ENCODE assay signal across 1 fruit fly cellular context in the genomic region with DNA sequence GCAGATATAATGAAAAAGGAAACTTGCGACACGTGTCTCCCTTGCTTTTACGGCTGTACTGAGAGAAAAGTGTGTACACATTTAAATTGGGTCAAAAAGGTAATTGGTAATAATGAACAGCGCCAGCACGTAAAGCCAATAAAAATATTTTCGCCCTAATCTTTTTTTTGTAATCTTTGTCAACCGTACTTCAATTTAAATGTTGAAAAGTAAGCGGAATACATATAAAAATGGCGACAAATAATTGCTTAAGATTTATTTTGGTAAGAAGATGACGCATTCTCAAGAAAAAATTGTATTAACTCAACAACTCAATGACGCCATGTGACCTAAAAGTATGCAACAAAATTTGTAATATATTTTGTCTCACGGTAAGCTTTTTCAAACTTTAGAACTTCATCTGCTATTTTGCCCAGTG.
TF ChIP-seq lines count a peak whose summit lies in the region.

No protein-coding gene starts in this region.

TF ChIP-seq in whole organism, embryonic, 481 proteins besides CTCF, POLR2A, EP300 and RAD21 (continued from another document and continues in another):
- no peak for TF ChIP-seq pan (optimal IDR thresholded peaks at IDR 0.05; lab: Kevin White, UChicago)
- no peak for TF ChIP-seq pan (GFP tag; optimal IDR thresholded peaks at IDR 0.05 in 1 of 2, IDR thresholded peaks at IDR 0.05 in 1 of 2)
- peak; percentile 23; the same call in 1 of the 3 replicates for TF ChIP-seq dysf (GFP tag; IDR thresholded peaks at IDR 0.05; lab: Robert Waterston, UW)
- TF ChIP-seq nom (GFP tag; optimal IDR thresholded peaks at IDR 0.05; lab: Kevin White, UChicago) = no peak
- TF ChIP-seq Hr39 (optimal IDR thresholded peaks at IDR 0.05; lab: Kevin White, UChicago) = no peak
- no peak for TF ChIP-seq NC2α (GFP tag; optimal IDR thresholded peaks at IDR 0.05; lab: Kevin White, UChicago)
- no peak for TF ChIP-seq vnd (GFP tag; IDR thresholded peaks at IDR 0.05; lab: Robert Waterston, UW; ENCODE audit: partially characterized antibody)
- no peak for TF ChIP-seq Max (GFP tag; optimal IDR thresholded peaks at IDR 0.05; lab: Kevin White, UChicago)
- TF ChIP-seq zen2 (GFP tag; IDR thresholded peaks at IDR 0.05; lab: Robert Waterston, UW; ENCODE audit: partially characterized antibody) = no peak
- no peak for TF ChIP-seq hb (GFP tag; IDR thresholded peaks at IDR 0.05; lab: Robert Waterston, UW; ENCODE audit: partially characterized antibody)
- no peak for TF ChIP-seq trem (tag; optimal IDR thresholded peaks at IDR 0.05; lab: Kevin White, UChicago)
- TF ChIP-seq CG4707 (GFP tag; optimal IDR thresholded peaks at IDR 0.05; lab: Kevin White, UChicago) = no peak
- TF ChIP-seq CG9797 (GFP tag; optimal IDR thresholded peaks at IDR 0.05; lab: Kevin White, UChicago) = no peak
- peak; percentile 25 for TF ChIP-seq NfI (GFP tag; optimal IDR thresholded peaks at IDR 0.05; lab: Kevin White, UChicago)
- no peak for TF ChIP-seq nerfin-2 (GFP tag; IDR thresholded peaks at IDR 0.05; lab: Robert Waterston, UW; ENCODE audit: partially characterized antibody)
- no peak for TF ChIP-seq Six4 (GFP tag; optimal IDR thresholded peaks at IDR 0.05; lab: Kevin White, UChicago)
- TF ChIP-seq CG8388 (GFP tag; optimal IDR thresholded peaks at IDR 0.05; lab: Kevin White, UChicago) = no peak
- TF ChIP-seq Lim3 (GFP tag; IDR thresholded peaks at IDR 0.05; lab: Robert Waterston, UW) = no peak
- TF ChIP-seq dpn (GFP tag; optimal IDR thresholded peaks at IDR 0.05; lab: Kevin White, UChicago) = peak; percentile 15 to 37
- TF ChIP-seq gsb (GFP tag; IDR thresholded peaks at IDR 0.05; lab: Robert Waterston, UW) = no peak
- no peak for TF ChIP-seq nerfin-1 (tag; optimal IDR thresholded peaks at IDR 0.05; lab: Kevin White, UChicago)
- no peak for TF ChIP-seq CG4854 (GFP tag; optimal IDR thresholded peaks at IDR 0.05; lab: Kevin White, UChicago)
- TF ChIP-seq CG11093 (GFP tag; IDR thresholded peaks at IDR 0.05; lab: Robert Waterston, UW) = no peak
- TF ChIP-seq CG7372 (GFP tag; IDR thresholded peaks at IDR 0.05; lab: Robert Waterston, UW) = no peak
- TF ChIP-seq CG17829 (tag; optimal IDR thresholded peaks at IDR 0.05; lab: Kevin White, UChicago) = no peak
- TF ChIP-seq crc (GFP tag; optimal IDR thresholded peaks at IDR 0.05; lab: Kevin White, UChicago) = no peak
- peak; percentile 45 for TF ChIP-seq Fer1 (GFP tag; optimal IDR thresholded peaks at IDR 0.05; lab: Kevin White, UChicago)
- TF ChIP-seq CG17568 (GFP tag; optimal IDR thresholded peaks at IDR 0.05; lab: Kevin White, UChicago) = no peak
- TF ChIP-seq Sox100B (GFP tag; optimal IDR thresholded peaks at IDR 0.05; lab: Kevin White, UChicago) = peak; percentile 40
- TF ChIP-seq CG17385 (GFP tag; optimal IDR thresholded peaks at IDR 0.05; lab: Kevin White, UChicago) = peak; percentile 4
- peak; percentile 41 for TF ChIP-seq CG7786 (GFP tag; optimal IDR thresholded peaks at IDR 0.05; lab: Kevin White, UChicago)
- no peak for TF ChIP-seq Lpt (GFP tag; optimal IDR thresholded peaks at IDR 0.05; lab: Kevin White, UChicago)
- peak; percentile 17 for TF ChIP-seq CG5180 (GFP tag; optimal IDR thresholded peaks at IDR 0.05; lab: Kevin White, UChicago)
- TF ChIP-seq ftz-f1 (GFP tag; optimal IDR thresholded peaks at IDR 0.05; lab: Kevin White, UChicago) = no peak
- TF ChIP-seq pb (GFP tag; optimal IDR thresholded peaks at IDR 0.05; lab: Kevin White, UChicago) = no peak
- no peak for TF ChIP-seq hth (optimal IDR thresholded peaks at IDR 0.05; lab: Kevin White, UChicago)
- no peak for TF ChIP-seq Poxn (GFP tag; IDR thresholded peaks at IDR 0.05; lab: Robert Waterston, UW)
- no peak for TF ChIP-seq Dbx (GFP tag; IDR thresholded peaks at IDR 0.05; lab: Robert Waterston, UW)
- peak; percentile 16 for TF ChIP-seq mam (GFP tag; optimal IDR thresholded peaks at IDR 0.05; lab: Kevin White, UChicago)
- no peak for TF ChIP-seq slp2 (GFP tag; optimal IDR thresholded peaks at IDR 0.05; lab: Kevin White, UChicago)
- peak; percentile 8 for TF ChIP-seq lilli (GFP tag; optimal IDR thresholded peaks at IDR 0.05; lab: Kevin White, UChicago)
- TF ChIP-seq Dip2 (GFP tag; IDR thresholded peaks at IDR 0.05; lab: Robert Waterston, UW) = no peak
- TF ChIP-seq CG14014 (GFP tag; IDR thresholded peaks at IDR 0.05; lab: Robert Waterston, UW) = no peak
- no peak for TF ChIP-seq tgo (GFP tag; IDR thresholded peaks at IDR 0.05; lab: Robert Waterston, UW)
- no peak for TF ChIP-seq Aef1 (GFP tag; IDR thresholded peaks at IDR 0.05; lab: Robert Waterston, UW)
- TF ChIP-seq CG18262 (tag; optimal IDR thresholded peaks at IDR 0.05; lab: Kevin White, UChicago) = peak; percentile 20
- no peak for TF ChIP-seq mld (GFP tag; IDR thresholded peaks at IDR 0.05; lab: Robert Waterston, UW; ENCODE audit: partially characterized antibody)
- TF ChIP-seq Bdp1 (GFP tag; optimal IDR thresholded peaks at IDR 0.05; lab: Kevin White, UChicago) = no peak
- no peak for TF ChIP-seq bowl (GFP tag; IDR thresholded peaks at IDR 0.05; lab: Robert Waterston, UW)
- no peak for TF ChIP-seq CG12219 (GFP tag; optimal IDR thresholded peaks at IDR 0.05; lab: Kevin White, UChicago)
- no peak for TF ChIP-seq fd64A (GFP tag; optimal IDR thresholded peaks at IDR 0.05; lab: Kevin White, UChicago)
- TF ChIP-seq Neu2 (GFP tag; optimal IDR thresholded peaks at IDR 0.05; lab: Kevin White, UChicago; ENCODE audit: borderline replicate concordance) = no peak
- no peak for TF ChIP-seq CG6813 (GFP tag; optimal IDR thresholded peaks at IDR 0.05; lab: Kevin White, UChicago)
- no peak for TF ChIP-seq CG17328 (GFP tag; IDR thresholded peaks at IDR 0.05; lab: Robert Waterston, UW)
- TF ChIP-seq BtbVII (GFP tag; optimal IDR thresholded peaks at IDR 0.05; lab: Kevin White, UChicago) = peak; percentile 22
- TF ChIP-seq CG17612 (GFP tag; IDR thresholded peaks at IDR 0.05; lab: Robert Waterston, UW) = no peak
- no peak for TF ChIP-seq rib (GFP tag; IDR thresholded peaks at IDR 0.05; lab: Robert Waterston, UW)
- TF ChIP-seq croc (GFP tag; conservative IDR thresholded peaks at IDR 0.05; lab: Robert Waterston, UW) = no peak
- TF ChIP-seq Gsc (GFP tag; IDR thresholded peaks at IDR 0.05; lab: Robert Waterston, UW) = no peak
- TF ChIP-seq D19B (GFP tag; optimal IDR thresholded peaks at IDR 0.05; lab: Kevin White, UChicago) = no peak
- no peak for TF ChIP-seq CG14441 (GFP tag; IDR thresholded peaks at IDR 0.05; lab: Robert Waterston, UW)
- TF ChIP-seq CG32772 (GFP tag; IDR thresholded peaks at IDR 0.05; lab: Robert Waterston, UW) = no peak
- TF ChIP-seq CG2712 (tag; optimal IDR thresholded peaks at IDR 0.05; lab: Kevin White, UChicago) = no peak
- no peak for TF ChIP-seq z (GFP tag; IDR thresholded peaks at IDR 0.05; lab: Robert Waterston, UW)
- no peak for TF ChIP-seq Doc2 (GFP tag; IDR thresholded peaks at IDR 0.05; lab: Robert Waterston, UW)
- TF ChIP-seq pzg (GFP tag; optimal IDR thresholded peaks at IDR 0.05; lab: Kevin White, UChicago) = no peak
- TF ChIP-seq ATbp (GFP tag; optimal IDR thresholded peaks at IDR 0.05; lab: Kevin White, UChicago) = no peak
- TF ChIP-seq CG9876 (GFP tag; optimal IDR thresholded peaks at IDR 0.05; lab: Kevin White, UChicago) = no peak
- peak in 1 of 2 experiments; percentile 40 for TF ChIP-seq Hr51 (GFP tag; optimal IDR thresholded peaks at IDR 0.05; lab: Kevin White, UChicago)
- no peak for TF ChIP-seq CG4617 (GFP tag; optimal IDR thresholded peaks at IDR 0.05; lab: Kevin White, UChicago; ENCODE audit: borderline replicate concordance)
- TF ChIP-seq maf-S (GFP tag; optimal IDR thresholded peaks at IDR 0.05; lab: Kevin White, UChicago) = no peak
- no peak for TF ChIP-seq CG2129 (GFP tag; IDR thresholded peaks at IDR 0.05; lab: Robert Waterston, UW; ENCODE audit: partially characterized antibody)
- no peak for TF ChIP-seq Ptx1 (GFP tag; IDR thresholded peaks at IDR 0.05; lab: Robert Waterston, UW)
- TF ChIP-seq crp (GFP tag; optimal IDR thresholded peaks at IDR 0.05; lab: Kevin White, UChicago) = no peak
- TF ChIP-seq eve (GFP tag; optimal IDR thresholded peaks at IDR 0.05; lab: Kevin White, UChicago) = peak in 1 of 2 experiments; percentile 91
- TF ChIP-seq unc-4 (GFP tag; IDR thresholded peaks at IDR 0.05; lab: Robert Waterston, UW; ENCODE audit: partially characterized antibody) = no peak
- TF ChIP-seq Atf3 (GFP tag; optimal IDR thresholded peaks at IDR 0.05; lab: Kevin White, UChicago) = peak; percentile 9
- no peak for TF ChIP-seq psq (GFP tag; optimal IDR thresholded peaks at IDR 0.05; lab: Kevin White, UChicago)
- TF ChIP-seq tap (tag; optimal IDR thresholded peaks at IDR 0.05; lab: Kevin White, UChicago) = no peak
- peak; percentile 27 for TF ChIP-seq CG13296 (GFP tag; optimal IDR thresholded peaks at IDR 0.05; lab: Kevin White, UChicago)
- TF ChIP-seq CG6689 (GFP tag; IDR thresholded peaks at IDR 0.05; lab: Robert Waterston, UW) = no peak
- no peak for TF ChIP-seq Awh (GFP tag; IDR thresholded peaks at IDR 0.05; lab: Robert Waterston, UW)
- no peak for TF ChIP-seq CG8281 (tag; optimal IDR thresholded peaks at IDR 0.05; lab: Kevin White, UChicago)
- TF ChIP-seq sd (tag; optimal IDR thresholded peaks at IDR 0.05; lab: Kevin White, UChicago) = no peak
- no peak for TF ChIP-seq so (GFP tag; IDR thresholded peaks at IDR 0.05; lab: Robert Waterston, UW)
- TF ChIP-seq CG15479 (GFP tag; optimal IDR thresholded peaks at IDR 0.05; lab: Kevin White, UChicago) = no peak
- TF ChIP-seq Jarid2 (GFP tag; optimal IDR thresholded peaks at IDR 0.05; lab: Kevin White, UChicago) = no peak
- TF ChIP-seq gcm (GFP tag; optimal IDR thresholded peaks at IDR 0.05; lab: Kevin White, UChicago) = no peak
- peak; percentile 60 for TF ChIP-seq kay (GFP tag; optimal IDR thresholded peaks at IDR 0.05; lab: Kevin White, UChicago)
- TF ChIP-seq trh (GFP tag; optimal IDR thresholded peaks at IDR 0.05; lab: Kevin White, UChicago) = no peak
- TF ChIP-seq CG10274 (GFP tag; optimal IDR thresholded peaks at IDR 0.05; lab: Kevin White, UChicago) = peak; percentile 1
- TF ChIP-seq ro (GFP tag; IDR thresholded peaks at IDR 0.05; lab: Robert Waterston, UW) = no peak
- no peak for TF ChIP-seq CG13894 (tag; optimal IDR thresholded peaks at IDR 0.05; lab: Kevin White, UChicago)
- TF ChIP-seq ssp (GFP tag; IDR thresholded peaks at IDR 0.05; lab: Robert Waterston, UW) = no peak
- TF ChIP-seq CG18619 (GFP tag; optimal IDR thresholded peaks at IDR 0.05; lab: Kevin White, UChicago) = peak; percentile 34
- no peak for TF ChIP-seq tll (GFP tag; optimal IDR thresholded peaks at IDR 0.05; lab: Kevin White, UChicago)
- peak; percentile 20 for TF ChIP-seq nau (GFP tag; optimal IDR thresholded peaks at IDR 0.05; lab: Kevin White, UChicago)
- no peak for TF ChIP-seq CG33557 (GFP tag; optimal IDR thresholded peaks at IDR 0.05; lab: Kevin White, UChicago)
- no peak for TF ChIP-seq CG7271 (tag; optimal IDR thresholded peaks at IDR 0.05; lab: Kevin White, UChicago)
- peak; percentile 9 for TF ChIP-seq CG13624 (GFP tag; optimal IDR thresholded peaks at IDR 0.05; lab: Kevin White, UChicago)
- no peak for TF ChIP-seq ems (GFP tag; optimal IDR thresholded peaks at IDR 0.05; lab: Kevin White, UChicago)
- peak; percentile 57 for TF ChIP-seq CG3281 (GFP tag; optimal IDR thresholded peaks at IDR 0.05; lab: Kevin White, UChicago)
- no peak for TF ChIP-seq E2f1 (GFP tag; IDR thresholded peaks at IDR 0.05; lab: Robert Waterston, UW)
- no peak for TF ChIP-seq Ets97D (GFP tag; optimal IDR thresholded peaks at IDR 0.05; lab: Kevin White, UChicago)
- no peak for TF ChIP-seq CG8765 (GFP tag; IDR thresholded peaks at IDR 0.05; lab: Robert Waterston, UW)
- TF ChIP-seq Hey (tag; optimal IDR thresholded peaks at IDR 0.05; lab: Kevin White, UChicago) = peak; percentile 86
- peak; percentile 83 for TF ChIP-seq sens (GFP tag; lab: Kevin White, UChicago)
- no peak for TF ChIP-seq CG7745 (tag; optimal IDR thresholded peaks at IDR 0.05; lab: Kevin White, UChicago)
- peak; percentile 22 for TF ChIP-seq CG12659 (GFP tag; optimal IDR thresholded peaks at IDR 0.05; lab: Kevin White, UChicago)
- TF ChIP-seq CG34422 (GFP tag; IDR thresholded peaks at IDR 0.05; lab: Robert Waterston, UW) = no peak
- TF ChIP-seq CG9609 (GFP tag; optimal IDR thresholded peaks at IDR 0.05; lab: Kevin White, UChicago) = no peak
- no peak for TF ChIP-seq Atf6 (GFP tag; IDR thresholded peaks at IDR 0.05; lab: Robert Waterston, UW)
- no peak for TF ChIP-seq CG11723 (GFP tag; optimal IDR thresholded peaks at IDR 0.05; lab: Kevin White, UChicago)
- no peak for TF ChIP-seq prd (optimal IDR thresholded peaks at IDR 0.05; lab: Kevin White, UChicago)
- no peak for TF ChIP-seq prd (GFP tag; IDR thresholded peaks at IDR 0.05; lab: Robert Waterston, UW)
- TF ChIP-seq B-H1 (GFP tag; IDR thresholded peaks at IDR 0.05; lab: Robert Waterston, UW) = no peak
- TF ChIP-seq CG8924 (tag; optimal IDR thresholded peaks at IDR 0.05; lab: Kevin White, UChicago) = peak; percentile 27
- no peak for TF ChIP-seq CG14965 (GFP tag; optimal IDR thresholded peaks at IDR 0.05; lab: Kevin White, UChicago; ENCODE audit: borderline replicate concordance)
- TF ChIP-seq aop (GFP tag; IDR thresholded peaks at IDR 0.05; lab: Robert Waterston, UW) = no peak
- no peak for TF ChIP-seq CrebB (tag; optimal IDR thresholded peaks at IDR 0.05; lab: Kevin White, UChicago)
- no peak for TF ChIP-seq CG17186 (GFP tag; optimal IDR thresholded peaks at IDR 0.05; lab: Kevin White, UChicago)
- TF ChIP-seq NK7.1 (GFP tag; optimal IDR thresholded peaks at IDR 0.05; lab: Kevin White, UChicago) = no peak
- no peak for TF ChIP-seq Tbp (GFP tag; optimal IDR thresholded peaks at IDR 0.05; lab: Kevin White, UChicago)
- TF ChIP-seq zfh1 (GFP tag; IDR thresholded peaks at IDR 0.05; lab: Robert Waterston, UW) = no peak
- TF ChIP-seq CG1603 (tag; optimal IDR thresholded peaks at IDR 0.05; lab: Kevin White, UChicago) = no peak
- no peak for TF ChIP-seq CG6791 (GFP tag; IDR thresholded peaks at IDR 0.05; lab: Robert Waterston, UW; ENCODE audit: partially characterized antibody)
- TF ChIP-seq vfl (GFP tag; optimal IDR thresholded peaks at IDR 0.05; lab: Kevin White, UChicago) = no peak
- no peak for TF ChIP-seq jigr1 (GFP tag; IDR thresholded peaks at IDR 0.05; lab: Robert Waterston, UW)
- TF ChIP-seq toy (GFP tag; IDR thresholded peaks at IDR 0.05; lab: Robert Waterston, UW) = no peak
- no peak for TF ChIP-seq CG3838 (GFP tag; optimal IDR thresholded peaks at IDR 0.05; lab: Kevin White, UChicago)
- no peak for TF ChIP-seq CkIIα-i1 (GFP tag; IDR thresholded peaks at IDR 0.05; lab: Robert Waterston, UW)
- TF ChIP-seq amos (GFP tag; IDR thresholded peaks at IDR 0.05; lab: Robert Waterston, UW; ENCODE audit: partially characterized antibody) = no peak
- no peak for TF ChIP-seq Hr78 (GFP tag; optimal IDR thresholded peaks at IDR 0.05; lab: Kevin White, UChicago)
- TF ChIP-seq CG2202 (tag; optimal IDR thresholded peaks at IDR 0.05; lab: Kevin White, UChicago) = no peak
